Worm (Caenorhabditis elegans) whole organism, midembryonic: Measurements from ENCODE around the gene R53.5.

Experiments used
- T22C8.4 ChIP-seq: fragments of 200-800 bp; sonication (Bioruptor generic); IDR thresholded peaks from 2 replicates; pipeline ENCODE4 v1.3.6; 2022; ENCODE audit warnings: missing genetic modification characterization, missing compliant biosample characterization
- cog-1 ChIP-seq: sonication (generic microtip); optimal IDR thresholded peaks from 2 replicates; lab custom pipeline; 2016; ENCODE audit warnings: missing genetic modification characterization, missing compliant biosample characterization
- flt-1 ChIP-seq: fragments of 200-800 bp; sonication (Bioruptor generic); IDR thresholded peaks from 2 replicates; pipeline ENCODE4 v1.3.6; 2022; ENCODE audit warnings: missing genetic modification characterization, missing compliant biosample characterization
- klf-2 ChIP-seq: fragments of 200-800 bp; sonication (Bioruptor generic); conservative IDR thresholded peaks from 2 replicates; pipeline ENCODE4 v1.3.6; 2022; ENCODE audit warnings: missing genetic modification reagents, missing genetic modification characterization, missing compliant biosample characterization
- ref-1 ChIP-seq: fragments of 200-800 bp; sonication (Bioruptor generic); conservative IDR thresholded peaks from 2 replicates; pipeline ENCODE4 v1.3.6; 2022; ENCODE audit warnings: missing genetic modification reagents, missing genetic modification characterization, missing compliant biosample characterization
- tab-1 ChIP-seq: fragments of 200-800 bp; sonication (Bioruptor generic); IDR thresholded peaks from 2 replicates; pipeline ENCODE4 v1.3.6; 2022; ENCODE audit warnings: missing genetic modification characterization, missing compliant biosample characterization
- ztf-23 ChIP-seq: fragments of 200-800 bp; sonication (Bioruptor generic); IDR thresholded peaks from 2 replicates; pipeline ENCODE4 v1.3.6; 2022; ENCODE audit warnings: missing genetic modification reagents, missing genetic modification characterization, missing compliant biosample characterization
- ztf-29 ChIP-seq: fragments of 200-800 bp; sonication (Bioruptor generic); IDR thresholded peaks from 2 replicates; pipeline ENCODE4 v1.3.6; 2022; ENCODE audit warnings: missing genetic modification reagents, missing genetic modification characterization, missing compliant biosample characterization

DNA sequence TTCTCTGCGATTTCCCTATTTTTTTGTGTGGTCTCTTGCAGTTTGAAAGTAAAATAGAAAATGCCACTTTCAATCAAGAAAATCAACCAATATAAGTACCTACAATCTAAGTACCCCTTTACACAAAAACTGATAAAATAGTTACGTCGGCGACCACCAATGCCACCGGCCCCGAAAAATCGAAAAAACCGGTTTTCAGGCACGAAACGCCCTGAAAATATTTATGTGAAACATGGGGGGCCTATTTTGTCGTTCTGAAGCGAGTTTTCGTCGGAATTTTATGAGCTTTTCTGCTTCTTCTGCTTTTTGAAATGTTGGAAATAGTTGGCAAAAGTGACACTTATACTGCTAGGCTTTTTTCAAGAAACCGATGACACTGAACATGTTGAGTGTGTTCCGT lies 18.3 kb upstream of the R53.5 start:
- no peak for TF ChIP-seq flt-1
- TF ChIP-seq tab-1 (GFP tag; lab: Robert Waterston, UW), result no peak
- TF ChIP-seq klf-2 (GFP tag; lab: Robert Waterston, UW), result no peak
- no peak for TF ChIP-seq cog-1 (tag; lab: Kevin White, UChicago)
- TF ChIP-seq T22C8.4 (GFP tag; lab: Robert Waterston, UW), result no peak
- TF ChIP-seq ztf-29 (GFP tag; lab: Robert Waterston, UW), result no peak
- no peak for TF ChIP-seq ref-1 (GFP tag; lab: Robert Waterston, UW)
- TF ChIP-seq ztf-23 (GFP tag; lab: Robert Waterston, UW), result no peak
